Worm (Caenorhabditis elegans): ENCODE data around the gene catp-7.

DNA sequence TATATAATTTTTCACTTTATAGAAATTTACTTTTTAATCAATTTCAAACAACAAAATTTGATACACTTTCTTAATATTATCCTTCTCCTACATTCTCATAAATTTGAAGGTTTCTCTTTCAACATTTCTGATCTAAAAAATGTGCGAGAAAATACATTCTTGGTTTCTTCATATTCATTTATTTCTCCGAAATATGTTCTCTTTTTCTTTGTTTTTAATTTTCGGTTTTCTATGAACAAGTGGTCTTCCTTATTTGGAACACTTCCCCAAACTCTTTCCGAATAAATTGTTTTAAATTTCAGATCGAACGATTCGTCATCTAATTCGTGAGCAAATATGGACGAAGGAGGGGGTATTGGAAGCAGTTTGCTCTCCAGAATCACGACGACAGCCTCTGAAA lies 26.7 kb upstream of the catp-7 start, which contains the start of gene npr-22:
- TF ChIP-seq ref-1 (GFP tag; conservative IDR thresholded peaks at IDR 0.05) (no peak), cog-1 (tag; optimal IDR thresholded peaks at IDR 0.05) (no peak)

All from whole organism, midembryonic.